Worm (Caenorhabditis elegans): ENCODE results near the gene str-135.

- TF ChIP-seq mab-9 (GFP tag; IDR thresholded peaks at IDR 0.05) (no peak), ceh-8 (GFP tag; optimal IDR thresholded peaks at IDR 0.05) (no peak), nhr-77 (tag; optimal IDR thresholded peaks at IDR 0.05) (no peak), Y116A8C.19 (tag; optimal IDR thresholded peaks at IDR 0.05; ENCODE audit: borderline replicate concordance) (no peak), grh-1 (GFP tag; IDR thresholded peaks at IDR 0.05) (no peak), mef-2 (tag; optimal IDR thresholded peaks at IDR 0.05) (no peak)
These were observed 25.7 kb upstream of the str-135 start, which contains the start of gene W02D7.8 for ce11 chrV:8306366-8306765.

Data from whole organism, L1 larva.